Fruit fly (Drosophila melanogaster) whole organism, pupa: ENCODE measurements around the gene CG5781.
A peak's percentile ranks its signal among the peaks of the same experiment; 100 is the strongest.

ENCODE experiments used
- CG10348 ChIP-seq: fragments of 200-800 bp; sonication (Bioruptor generic); IDR thresholded peaks from 2 replicates; pipeline ENCODE4 v1.3.6; 2022; ENCODE audit warnings: missing biosample characterization, missing genetic modification characterization
- CG12605 ChIP-seq: fragments of 200-800 bp; sonication (Bioruptor generic); IDR thresholded peaks from 2 replicates; pipeline ENCODE4 v1.3.6; 2022; ENCODE audit warnings: missing biosample characterization, missing genetic modification characterization
- CG13204 ChIP-seq: fragments of 200-800 bp; sonication (Bioruptor generic); optimal IDR thresholded peaks from 2 replicates; lab custom pipeline; 2018; ENCODE audit warnings: missing biosample characterization, mild to moderate bottlenecking, missing genetic modification characterization, moderate library complexity
- CG14655 ChIP-seq: fragments of 200-800 bp; sonication (Bioruptor generic); optimal IDR thresholded peaks from 3 replicates; lab custom pipeline; 2017; ENCODE audit warnings: mild to moderate bottlenecking, missing biosample characterization, missing genetic modification reagents, missing genetic modification characterization
- CG15710 ChIP-seq: fragments of 200-800 bp; sonication (Bioruptor generic); optimal IDR thresholded peaks from 2 replicates; lab custom pipeline; 2018; ENCODE audit warnings: missing biosample characterization, mild to moderate bottlenecking, missing genetic modification characterization, moderate library complexity
- CG17806 ChIP-seq: fragments of 200-800 bp; sonication (Bioruptor generic); optimal IDR thresholded peaks from 2 replicates; lab custom pipeline; 2018; ENCODE audit warnings: missing biosample characterization, mild to moderate bottlenecking, missing genetic modification characterization, moderate library complexity
- CG32121 ChIP-seq: fragments of 200-800 bp; sonication (Bioruptor generic); IDR thresholded peaks from 2 replicates; pipeline ENCODE4 v1.3.6; 2022; ENCODE audit warnings: missing biosample characterization, missing genetic modification characterization
- CG34367 ChIP-seq: fragments of 200-800 bp; sonication (Bioruptor generic); optimal IDR thresholded peaks from 2 replicates; lab custom pipeline; 2018; ENCODE audit warnings: missing biosample characterization, mild to moderate bottlenecking, missing genetic modification characterization
- CG4496 ChIP-seq: fragments of 200-800 bp; sonication (Bioruptor generic); IDR thresholded peaks from 3 replicates; pipeline ENCODE4 v1.3.6; 2022; ENCODE audit warnings: missing biosample characterization, missing genetic modification characterization
- CG8159 ChIP-seq: fragments of 200-800 bp; sonication (Bioruptor generic); optimal IDR thresholded peaks from 3 replicates; lab custom pipeline; 2018; ENCODE audit warnings: missing biosample characterization, mild to moderate bottlenecking, missing genetic modification characterization, moderate library complexity
- CG8301 ChIP-seq: fragments of 200-800 bp; sonication (Bioruptor generic); optimal IDR thresholded peaks from 2 replicates; lab custom pipeline; 2018; ENCODE audit warnings: missing biosample characterization, mild to moderate bottlenecking, missing genetic modification characterization
- CG9948 ChIP-seq: fragments of 200-800 bp; sonication (Bioruptor generic); optimal IDR thresholded peaks from 2 replicates; lab custom pipeline; 2018; ENCODE audit warnings: missing biosample characterization, mild to moderate bottlenecking, missing genetic modification characterization, moderate library complexity
- D1 ChIP-seq: fragments of 200-800 bp; sonication (Bioruptor generic); optimal IDR thresholded peaks from 2 replicates; lab custom pipeline; 2018; ENCODE audit warnings: missing biosample characterization, mild to moderate bottlenecking, missing genetic modification characterization, moderate library complexity
- EcR ChIP-seq: fragments of 200-800 bp; sonication (Bioruptor generic); optimal IDR thresholded peaks from 3 replicates; lab custom pipeline; 2019; ENCODE audit warnings: missing biosample characterization, missing genetic modification characterization, mild to moderate bottlenecking, moderate library complexity, missing genetic modification reagents
- Ets98B ChIP-seq: fragments of 200-800 bp; sonication (Bioruptor generic); IDR thresholded peaks from 2 replicates; pipeline ENCODE4 v1.3.6; 2022; ENCODE audit warnings: missing biosample characterization, missing genetic modification characterization
- Pif1A ChIP-seq: fragments of 200-800 bp; sonication (Bioruptor generic); optimal IDR thresholded peaks from 3 replicates; lab custom pipeline; 2016; ENCODE audit warnings: missing biosample characterization, missing genetic modification characterization
- Pif1B ChIP-seq: fragments of 200-800 bp; sonication (Bioruptor generic); optimal IDR thresholded peaks from 3 replicates; lab custom pipeline; 2016; ENCODE audit warnings: missing biosample characterization, missing genetic modification characterization
- Snoo ChIP-seq: fragments of 200-800 bp; sonication (Bioruptor generic); optimal IDR thresholded peaks from 3 replicates; lab custom pipeline; 2017; ENCODE audit warnings: missing biosample characterization, mild to moderate bottlenecking, missing genetic modification characterization, inconsistent platforms
- fd96Ca ChIP-seq: fragments of 200-800 bp; sonication (Bioruptor generic); IDR thresholded peaks from 3 replicates; pipeline ENCODE4 v1.3.6; 2022; ENCODE audit warnings: missing biosample characterization, missing genetic modification characterization
- gl ChIP-seq: fragments of 200-800 bp; sonication (Bioruptor generic); optimal IDR thresholded peaks from 2 replicates; lab custom pipeline; 2018; ENCODE audit warnings: missing biosample characterization, mild to moderate bottlenecking, missing genetic modification characterization
- rn ChIP-seq: fragments of 200-800 bp; sonication (Bioruptor generic); IDR thresholded peaks from 2 replicates; pipeline ENCODE4 v1.3.6; 2022; ENCODE audit warnings: missing biosample characterization, missing genetic modification characterization

Gene CG5781

DNA sequence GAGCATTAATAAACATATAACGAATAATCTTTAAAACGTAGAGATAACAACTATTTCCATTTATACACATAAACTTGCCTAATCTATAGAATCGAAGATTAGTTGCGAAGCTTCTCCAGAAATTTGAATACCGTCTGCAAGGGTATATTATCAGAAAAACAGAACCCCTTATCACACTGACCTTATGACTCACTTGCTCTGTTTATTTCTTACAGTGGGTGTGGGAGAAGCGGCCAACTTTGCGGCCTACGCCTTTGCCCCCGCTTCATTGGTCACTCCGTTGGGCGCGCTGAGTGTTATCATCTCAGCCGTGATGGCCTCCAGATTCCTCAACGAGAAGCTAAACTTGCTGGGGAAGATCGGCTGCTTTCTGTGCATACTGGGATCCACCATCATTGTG lies 8.3 kb upstream of the CG5781 start:
- TF ChIP-seq fd96Ca (GFP tag; lab: Robert Waterston, UW): no peak
- no peak for TF ChIP-seq Ets98B (GFP tag; lab: Robert Waterston, UW)
- TF ChIP-seq EcR (GFP tag; lab: Kevin White, UChicago): no peak
- TF ChIP-seq CG10348 (GFP tag; lab: Robert Waterston, UW): no peak
- TF ChIP-seq rn: no peak
- no peak for TF ChIP-seq D1
- no peak for TF ChIP-seq CG14655 (GFP tag; lab: Kevin White, UChicago)
- TF ChIP-seq CG15710 (tag; lab: Kevin White, UChicago): no peak
- no peak for TF ChIP-seq CG12605 (GFP tag; lab: Robert Waterston, UW)
- TF ChIP-seq CG8159 (tag; lab: Kevin White, UChicago): no peak
- no peak for TF ChIP-seq CG34367
- TF ChIP-seq Pif1B: no peak
- no peak for TF ChIP-seq CG8301 (tag; lab: Kevin White, UChicago)
- TF ChIP-seq CG4496 (GFP tag; lab: Robert Waterston, UW): no peak
- no peak for TF ChIP-seq CG17806 (tag; lab: Kevin White, UChicago)

DNA sequence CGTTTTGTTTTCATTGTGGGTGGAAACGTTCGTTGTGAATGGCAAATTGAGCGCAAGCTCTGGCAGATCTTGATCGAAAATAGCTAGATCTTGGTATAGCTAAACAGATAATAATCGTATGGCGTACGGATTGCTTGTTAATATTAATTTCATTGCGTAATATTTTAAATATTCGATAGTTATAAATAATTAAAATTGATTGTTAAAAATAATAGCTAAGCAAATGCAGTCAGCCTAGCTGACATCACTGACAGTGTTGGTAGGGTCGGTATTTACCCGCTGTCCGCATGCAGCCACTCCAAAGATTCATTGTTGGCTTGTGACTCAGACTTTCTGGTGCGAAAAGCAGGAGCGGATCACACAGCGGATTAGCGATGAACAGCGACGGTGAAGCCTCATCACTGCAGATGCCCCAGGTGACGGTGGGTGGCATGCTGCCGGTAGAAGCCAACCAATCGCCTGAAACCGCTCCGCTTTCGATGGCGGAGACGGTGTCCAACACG lies 7.3 kb upstream of the CG5781 start, which contains the start of the genes CG5776 and spict:
CG5776 (minus strand) TSS at position 34 of the 503 bp plus-strand sequence.
spict (plus strand) TSS at position 308 of the 503 bp plus-strand sequence.
- TF ChIP-seq CG4496 (GFP tag; lab: Robert Waterston, UW): peak; percentile 68; the same call in 2 of the 3 replicates
- no peak for TF ChIP-seq CG10348 (GFP tag; lab: Robert Waterston, UW)
- TF ChIP-seq CG9948 (tag; lab: Kevin White, UChicago): peak; percentile 47
- TF ChIP-seq CG8159 (tag; lab: Kevin White, UChicago): peak; percentile 69
- TF ChIP-seq Snoo (tag; lab: Kevin White, UChicago): peak; percentile 46
- TF ChIP-seq gl (tag; lab: Kevin White, UChicago): peak; percentile 46
- TF ChIP-seq CG12605 (GFP tag; lab: Robert Waterston, UW): peak; percentile 25; the same call in 1 of the 2 replicates
- TF ChIP-seq Pif1A (GFP tag; lab: Kevin White, UChicago): no peak
- no peak for TF ChIP-seq EcR (GFP tag; lab: Kevin White, UChicago)
- TF ChIP-seq CG14655 (GFP tag; lab: Kevin White, UChicago): no peak
- TF ChIP-seq Ets98B (GFP tag; lab: Robert Waterston, UW): peak; percentile 74
- TF ChIP-seq CG34367: peak; percentile 66
- no peak for TF ChIP-seq Pif1B
- peak; percentile 82 for TF ChIP-seq fd96Ca (GFP tag; lab: Robert Waterston, UW)
- TF ChIP-seq CG15710 (tag; lab: Kevin White, UChicago): peak; percentile 75
- no peak for TF ChIP-seq CG13204 (GFP tag; lab: Kevin White, UChicago)
- peak; percentile 37; the same call in 1 of the 2 replicates for TF ChIP-seq rn
- peak; percentile 53 for TF ChIP-seq CG17806 (tag; lab: Kevin White, UChicago)
- peak; percentile 71 for TF ChIP-seq CG32121 (GFP tag; lab: Robert Waterston, UW)
- TF ChIP-seq CG8301 (tag; lab: Kevin White, UChicago): peak; percentile 54
- TF ChIP-seq D1: no peak

DNA sequence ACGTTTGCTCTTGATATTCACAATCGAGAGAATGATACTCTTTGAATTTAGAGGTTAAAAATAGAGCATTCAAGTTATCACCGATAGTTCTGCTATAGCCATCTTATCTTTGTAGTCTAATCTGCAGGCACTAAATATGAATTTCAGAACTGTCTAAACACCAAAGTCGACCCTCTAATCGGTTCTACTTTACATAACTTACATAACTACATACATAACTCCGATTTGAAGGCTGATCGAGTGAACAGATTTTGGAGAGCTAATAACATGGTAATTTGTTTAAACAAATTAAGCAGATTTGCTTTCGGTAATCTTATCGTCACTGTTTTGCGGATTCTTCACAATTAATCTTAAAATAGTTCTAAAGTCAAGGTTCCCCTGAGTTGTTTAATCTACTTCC lies 4.4 kb upstream of the CG5781 start:
- no peak for TF ChIP-seq CG12605 (GFP tag; lab: Robert Waterston, UW)
- TF ChIP-seq CG32121 (GFP tag; lab: Robert Waterston, UW): no peak
- no peak for TF ChIP-seq CG13204 (GFP tag; lab: Kevin White, UChicago)
- no peak for TF ChIP-seq CG17806 (tag; lab: Kevin White, UChicago)
- TF ChIP-seq EcR (GFP tag; lab: Kevin White, UChicago): no peak
- no peak for TF ChIP-seq Ets98B (GFP tag; lab: Robert Waterston, UW)

DNA sequence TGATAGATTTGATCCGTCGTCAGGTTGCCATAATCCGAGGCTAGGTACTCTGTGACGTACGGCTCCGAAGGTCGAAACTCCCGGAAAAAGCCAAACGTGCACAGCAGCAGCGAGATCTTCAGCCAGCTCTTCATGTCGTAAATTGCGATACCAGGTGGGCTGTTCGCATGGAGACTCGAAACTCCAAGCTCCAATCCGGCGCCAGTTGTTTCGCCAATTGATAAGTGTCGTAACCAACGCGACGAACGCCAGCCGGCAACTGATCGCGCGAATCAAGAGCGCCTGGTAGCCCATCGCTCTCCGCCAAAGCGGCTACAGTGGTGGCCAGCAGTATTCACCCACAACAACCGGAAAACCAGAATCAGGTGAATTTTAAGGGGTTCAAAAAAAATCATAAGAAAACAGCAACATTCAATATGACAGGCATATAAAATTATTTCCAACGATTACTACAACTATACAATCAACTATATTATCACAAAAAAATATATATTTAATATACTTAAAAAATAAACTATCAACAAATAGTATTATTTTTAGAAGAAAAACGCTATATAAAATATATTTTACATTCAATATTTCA lies 3.3 kb upstream of the CG5781 start, which contains the start of gene CG17036:
CG17036 (minus strand) TSS at position 366 of the 583 bp plus-strand sequence.
- TF ChIP-seq CG12605 (GFP tag; lab: Robert Waterston, UW) (peak; percentile 34; the same call in 1 of the 2 replicates), CG17806 (tag; lab: Kevin White, UChicago) (no peak), CG32121 (GFP tag; lab: Robert Waterston, UW) (peak; percentile 49; the same call in 1 of the 2 replicates), Snoo (tag; lab: Kevin White, UChicago) (peak; percentile 43), CG4496 (GFP tag; lab: Robert Waterston, UW) (peak; percentile 62), CG8159 (tag; lab: Kevin White, UChicago) (no peak), CG15710 (tag; lab: Kevin White, UChicago) (no peak)
- TF ChIP-seq, all 21 proteins: peak for 4

DNA sequence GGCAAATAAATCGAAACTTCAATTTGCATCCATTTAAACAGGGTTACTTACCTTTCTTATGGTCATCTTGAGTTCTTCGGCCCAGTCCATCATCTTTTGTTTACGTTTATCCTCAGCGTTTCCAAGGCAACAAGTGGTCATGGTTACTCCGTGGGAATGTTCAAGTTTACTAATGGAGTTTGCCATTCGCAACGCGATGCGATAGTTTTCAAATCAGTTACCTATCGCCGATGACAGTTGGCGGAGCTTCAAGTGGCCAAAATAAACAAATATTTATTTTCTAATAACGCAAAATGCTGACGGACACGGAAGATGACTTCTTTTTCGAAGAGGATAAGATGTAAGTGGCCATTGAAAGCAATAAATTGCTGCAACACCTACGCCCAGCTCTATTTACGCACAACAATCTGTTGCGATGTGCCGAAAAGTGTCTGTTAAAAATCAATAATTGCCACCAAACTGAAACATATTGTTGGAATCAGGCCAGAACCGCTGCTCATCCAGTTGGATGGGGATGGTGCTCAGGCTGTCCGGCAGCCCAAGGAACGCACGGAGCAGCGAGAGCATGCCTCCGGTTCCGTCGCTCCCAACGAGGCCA lies 2.2 kb downstream of the CG5781 start, which contains the start of the genes IFT43 and PICK1:
IFT43 (minus strand) TSS at position 166 of the 598 bp plus-strand sequence.
PICK1 (plus strand) TSS at position 211 of the 598 bp plus-strand sequence.
- no peak for TF ChIP-seq D1
- no peak for TF ChIP-seq gl (tag; lab: Kevin White, UChicago)
- TF ChIP-seq CG8159 (tag; lab: Kevin White, UChicago): no peak
- TF ChIP-seq CG12605 (GFP tag; lab: Robert Waterston, UW): peak; percentile 71
- TF ChIP-seq fd96Ca (GFP tag; lab: Robert Waterston, UW): 0 out of 3 replicates have a peak, but pooled peaks have one; percentile 30
